Worm (Caenorhabditis elegans) whole organism, young adult: ENCODE measurements around the gene C24F3.2.

ENCODE experiments used
- B0019.2 ChIP-seq: fragments of 200-800 bp; sonication (Bioruptor generic); conservative IDR thresholded peaks from 2 replicates; pipeline ENCODE4 v1.3.6; 2022; ENCODE audit warnings: missing genetic modification reagents, missing genetic modification characterization, missing compliant biosample characterization
- B0261.1 ChIP-seq: sonication (generic microtip); optimal IDR thresholded peaks from 2 replicates; lab custom pipeline; 2016; ENCODE audit warnings: mild to moderate bottlenecking, missing genetic modification characterization, moderate library complexity, missing compliant biosample characterization
- F23B12.7 ChIP-seq: sonication (generic microtip); optimal IDR thresholded peaks from 2 replicates; lab custom pipeline; 2017; ENCODE audit warnings: missing genetic modification characterization, mild to moderate bottlenecking, missing compliant biosample characterization, antibody characterized with exemption, moderate library complexity; ENCODE audit not compliant: insufficient read depth
- F33H1.4 ChIP-seq: fragments of 200-800 bp; sonication (Bioruptor generic); IDR thresholded peaks from 2 replicates; pipeline ENCODE4 v1.3.6; 2022; ENCODE audit warnings: missing genetic modification reagents, missing genetic modification characterization, missing compliant biosample characterization
- F55B11.4 ChIP-seq: sonication (generic microtip); optimal IDR thresholded peaks from 2 replicates; lab custom pipeline; 2016; ENCODE audit warnings: missing compliant biosample characterization, missing genetic modification characterization, borderline replicate concordance; ENCODE audit not compliant: insufficient read depth
- K12H6.12 ChIP-seq: fragments of 200-800 bp; sonication (Bioruptor generic); optimal IDR thresholded peaks from 2 replicates; lab custom pipeline; 2018; ENCODE audit warnings: mild to moderate bottlenecking, missing genetic modification characterization, missing compliant biosample characterization
- T07F8.4 ChIP-seq: sonication (generic microtip); optimal IDR thresholded peaks from 2 replicates; lab custom pipeline; 2016; ENCODE audit warnings: mild to moderate bottlenecking, missing genetic modification characterization, moderate library complexity, missing compliant biosample characterization
- T26A5.8 ChIP-seq: sonication (generic microtip); optimal IDR thresholded peaks from 2 replicates; lab custom pipeline; 2016; ENCODE audit warnings: missing genetic modification characterization, missing compliant biosample characterization
- Y53F4B.3 ChIP-seq: fragments of 200-800 bp; sonication (Bioruptor generic); IDR thresholded peaks from 2 replicates; pipeline ENCODE4 v1.3.6; 2022; ENCODE audit warnings: missing genetic modification reagents, missing genetic modification characterization, missing compliant biosample characterization
- Y53G8AR.9 ChIP-seq: fragments of 200-800 bp; sonication (Bioruptor generic); conservative IDR thresholded peaks from 2 replicates; pipeline ENCODE4 v1.3.6; 2022; ENCODE audit warnings: missing genetic modification reagents, missing genetic modification characterization, missing compliant biosample characterization
- Y56A3A.18 ChIP-seq: fragments of 200-800 bp; sonication (Bioruptor generic); IDR thresholded peaks from 2 replicates; pipeline ENCODE4 v1.3.6; 2022; ENCODE audit warnings: missing genetic modification reagents, missing genetic modification characterization, missing compliant biosample characterization
- Y67H2A.10 ChIP-seq: fragments of 200-800 bp; sonication (Bioruptor generic); conservative IDR thresholded peaks from 2 replicates; pipeline ENCODE4 v1.3.6; 2022; ENCODE audit warnings: missing genetic modification reagents, missing genetic modification characterization, missing compliant biosample characterization
- athp-1 ChIP-seq: sonication (generic microtip); optimal IDR thresholded peaks from 2 replicates; lab custom pipeline; 2017; ENCODE audit warnings: mild to moderate bottlenecking, missing genetic modification characterization, missing compliant biosample characterization
- attf-5 ChIP-seq: fragments of 200-800 bp; sonication (Bioruptor generic); optimal IDR thresholded peaks from 2 replicates; lab custom pipeline; 2018; ENCODE audit warnings: mild to moderate bottlenecking, missing genetic modification characterization, missing compliant biosample characterization
- cebp-2 ChIP-seq: fragments of 200-800 bp; sonication (Bioruptor generic); IDR thresholded peaks from 2 replicates; pipeline ENCODE4 v1.3.6; 2022; ENCODE audit warnings: missing genetic modification characterization, missing compliant biosample characterization
- ceh-58 ChIP-seq: fragments of 200-800 bp; sonication (Bioruptor generic); IDR thresholded peaks from 2 replicates; pipeline ENCODE4 v1.3.6; 2022; ENCODE audit warnings: missing genetic modification characterization, missing compliant biosample characterization
- ceh-79 ChIP-seq: sonication (generic microtip); optimal IDR thresholded peaks from 2 replicates; lab custom pipeline; 2017; ENCODE audit warnings: mild to moderate bottlenecking, missing genetic modification characterization, missing compliant biosample characterization
- chd-7 ChIP-seq: sonication (generic microtip); optimal IDR thresholded peaks from 2 replicates; lab custom pipeline; 2016; ENCODE audit warnings: mild to moderate bottlenecking, missing genetic modification characterization, moderate library complexity, missing compliant biosample characterization
- die-1 ChIP-seq: sonication (generic microtip); optimal IDR thresholded peaks from 2 replicates; lab custom pipeline; 2016; ENCODE audit warnings: missing genotype, mild to moderate bottlenecking, missing genetic modification characterization, missing compliant biosample characterization
- egl-18 ChIP-seq: fragments of 200-800 bp; sonication (Bioruptor generic); IDR thresholded peaks from 2 replicates; pipeline ENCODE4 v1.3.6; 2022; ENCODE audit warnings: missing genetic modification reagents, missing genetic modification characterization, missing compliant biosample characterization
- egl-44 ChIP-seq: fragments of 200-800 bp; sonication (Bioruptor generic); IDR thresholded peaks from 2 replicates; pipeline ENCODE4 v1.3.6; 2022; ENCODE audit warnings: missing genetic modification reagents, missing genetic modification characterization, missing compliant biosample characterization
- ets-4 ChIP-seq: fragments of 200-800 bp; sonication (Bioruptor generic); optimal IDR thresholded peaks from 2 replicates; lab custom pipeline; 2018; ENCODE audit warnings: mild to moderate bottlenecking, missing genetic modification characterization, missing compliant biosample characterization
- hlh-26 ChIP-seq: fragments of 200-800 bp; sonication (Bioruptor generic); conservative IDR thresholded peaks from 2 replicates; pipeline ENCODE4 v1.3.6; 2022; ENCODE audit warnings: missing genetic modification reagents, missing genetic modification characterization, missing compliant biosample characterization
- hrde-1 ChIP-seq: sonication (generic microtip); optimal IDR thresholded peaks from 2 replicates; lab custom pipeline; 2016; ENCODE audit warnings: missing genetic modification characterization, mild to moderate bottlenecking, missing compliant biosample characterization, moderate library complexity, missing genotype, missing genetic modification reagents, borderline replicate concordance
- lin-26 ChIP-seq: fragments of 200-800 bp; sonication (Bioruptor generic); IDR thresholded peaks from 2 replicates; pipeline ENCODE4 v1.3.6; 2022; ENCODE audit warnings: missing genetic modification reagents, missing genetic modification characterization, missing compliant biosample characterization
- lin-54 ChIP-seq: fragments of 200-800 bp; sonication (Bioruptor generic); optimal IDR thresholded peaks from 2 replicates; lab custom pipeline; 2018; ENCODE audit warnings: mild to moderate bottlenecking, missing genetic modification characterization, missing compliant biosample characterization
- lir-1 ChIP-seq: fragments of 200-800 bp; sonication (Bioruptor generic); conservative IDR thresholded peaks from 2 replicates; pipeline ENCODE4 v1.3.6; 2022; ENCODE audit warnings: missing genetic modification reagents, missing genetic modification characterization, missing compliant biosample characterization
- lsy-27 ChIP-seq: sonication (generic microtip); optimal IDR thresholded peaks from 2 replicates; lab custom pipeline; 2017; ENCODE audit warnings: missing genetic modification characterization, mild to moderate bottlenecking, missing compliant biosample characterization, antibody characterized with exemption, missing genotype, borderline replicate concordance; ENCODE audit not compliant: insufficient read depth
- madf-3 ChIP-seq: fragments of 200-800 bp; sonication (Bioruptor generic); IDR thresholded peaks from 2 replicates; pipeline ENCODE4 v1.3.6; 2022; ENCODE audit warnings: missing genetic modification reagents, missing genetic modification characterization, missing compliant biosample characterization
- mxl-1 ChIP-seq: sonication (generic microtip); optimal IDR thresholded peaks from 2 replicates; lab custom pipeline; 2016; ENCODE audit warnings: missing genetic modification characterization, missing compliant biosample characterization
- nfya-2 ChIP-seq: fragments of 200-800 bp; sonication (Bioruptor generic); IDR thresholded peaks from 2 replicates; pipeline ENCODE4 v1.3.6; 2022; ENCODE audit warnings: missing genetic modification reagents, missing genetic modification characterization, missing compliant biosample characterization
- nhr-27 ChIP-seq: fragments of 200-800 bp; sonication (Bioruptor generic); optimal IDR thresholded peaks from 2 replicates; lab custom pipeline; 2018; ENCODE audit warnings: mild to moderate bottlenecking, missing genetic modification characterization, moderate library complexity, missing compliant biosample characterization
- nhr-90 ChIP-seq: sonication (generic microtip); optimal IDR thresholded peaks from 2 replicates; lab custom pipeline; 2016; ENCODE audit warnings: missing genotype, mild to moderate bottlenecking, missing genetic modification characterization, missing compliant biosample characterization
- pha-4 ChIP-seq: fragments of 150-350 bp; sonication (generic microtip); optimal IDR thresholded peaks from 2 replicates; lab custom pipeline; 2014; ENCODE audit warnings: missing biosample characterization, missing genetic modification reagents, missing genetic modification characterization
- rcor-1 ChIP-seq: fragments of 200-800 bp; sonication (Bioruptor generic); IDR thresholded peaks from 2 replicates; pipeline ENCODE4 v1.3.6; 2022; ENCODE audit warnings: missing genetic modification reagents, missing genetic modification characterization, missing compliant biosample characterization
- rec-8 ChIP-seq, 2 experiments: sonication (generic microtip); optimal IDR thresholded peaks; 2 replicates each; lab custom pipeline; 2016; ENCODE audit warnings: mild to moderate bottlenecking in 2 of 2, missing genetic modification characterization in 2 of 2, missing genetic modification reagents in 2 of 2, missing genotype in 2 of 2, missing biosample characterization in 1 of 2, missing compliant biosample characterization in 1 of 2, moderate library complexity in 1 of 2
- rpc-1 ChIP-seq, 2 experiments: fragments of 150-350 bp in 1 of 2; sonication (generic microtip) in 1 of 2; optimal IDR thresholded peaks; 2 replicates each; lab custom pipeline; 2014 to 2018; ENCODE audit warnings: missing biosample characterization in 1 of 2, missing genetic modification characterization in 1 of 2, missing genetic modification reagents in 1 of 2, missing genotype in 1 of 2
- sea-2 ChIP-seq: fragments of 200-800 bp; sonication (Bioruptor generic); IDR thresholded peaks from 2 replicates; pipeline ENCODE4 v1.3.6; 2022; ENCODE audit warnings: missing genetic modification characterization, missing compliant biosample characterization
- snpc-1.1 ChIP-seq: sonication (generic microtip); optimal IDR thresholded peaks from 2 replicates; lab custom pipeline; 2017; ENCODE audit warnings: missing genetic modification characterization, mild to moderate bottlenecking, missing compliant biosample characterization, antibody characterized with exemption, moderate library complexity, missing genotype, missing genetic modification reagents; ENCODE audit not compliant: insufficient read depth
- snpc-3.4 ChIP-seq: sonication (generic microtip); optimal IDR thresholded peaks from 2 replicates; lab custom pipeline; 2017; ENCODE audit warnings: missing genetic modification characterization, mild to moderate bottlenecking, missing compliant biosample characterization, antibody characterized with exemption, moderate library complexity, missing genotype, missing genetic modification reagents
- tbx-9 ChIP-seq: sonication (generic microtip); optimal IDR thresholded peaks from 2 replicates; lab custom pipeline; 2016; ENCODE audit warnings: borderline replicate concordance, missing genetic modification characterization, inconsistent platforms, missing compliant biosample characterization
- unc-130 ChIP-seq: sonication (generic microtip); optimal IDR thresholded peaks from 2 replicates; lab custom pipeline; 2016; ENCODE audit warnings: missing genetic modification reagents, missing genetic modification characterization, missing compliant biosample characterization
- unc-62 ChIP-seq: fragments of 150-350 bp; optimal IDR thresholded peaks from 2 replicates; lab custom pipeline; 2014; ENCODE audit warnings: missing biosample characterization, missing genetic modification reagents, missing genetic modification characterization
- zfh-2 ChIP-seq: fragments of 200-800 bp; sonication (Bioruptor generic); conservative IDR thresholded peaks from 2 replicates; pipeline ENCODE4 v1.3.6; 2022; ENCODE audit warnings: missing genetic modification reagents, missing genetic modification characterization, missing compliant biosample characterization
- ztf-18 ChIP-seq: sonication (generic microtip); optimal IDR thresholded peaks from 2 replicates; lab custom pipeline; 2016; ENCODE audit warnings: missing genotype, mild to moderate bottlenecking, missing genetic modification characterization, missing compliant biosample characterization
- ztf-22 ChIP-seq: fragments of 200-800 bp; sonication (Bioruptor generic); optimal IDR thresholded peaks from 2 replicates; lab custom pipeline; 2018; ENCODE audit warnings: mild to moderate bottlenecking, missing genetic modification characterization, moderate library complexity, missing compliant biosample characterization
- ztf-26 ChIP-seq: sonication (generic microtip); optimal IDR thresholded peaks from 2 replicates; lab custom pipeline; 2017; ENCODE audit warnings: missing genetic modification characterization, missing compliant biosample characterization

The C24F3.2 gene

DNA sequence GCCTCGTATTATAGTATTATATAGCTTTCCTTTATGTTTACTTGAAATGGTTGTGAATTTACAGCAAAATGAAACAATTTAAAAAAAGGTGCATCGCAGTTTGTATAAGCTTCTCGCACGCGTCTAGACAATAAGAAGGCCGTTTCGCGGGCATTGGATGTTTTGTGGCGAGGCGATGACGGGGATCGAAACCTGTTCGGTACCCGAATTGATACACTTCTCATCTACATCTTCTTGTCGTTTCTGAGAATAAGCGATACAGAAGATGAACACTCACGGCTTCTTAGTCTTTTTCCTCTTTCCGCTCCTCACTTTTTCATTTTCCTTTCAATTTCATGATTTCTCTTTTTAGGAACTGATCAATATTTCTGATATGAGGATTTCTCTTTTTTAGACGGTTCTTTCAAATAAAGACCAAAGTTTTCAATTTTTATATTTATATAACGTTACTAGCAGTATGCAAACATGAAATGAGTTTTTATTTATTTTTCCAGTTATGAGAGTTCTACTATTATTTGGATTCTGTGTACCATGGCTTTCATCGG, 23.4 kb downstream of the C24F3.2 start, which contains the start of gene F01G10.10:
F01G10.10 (plus strand) TSS at position 495 of the 545 bp plus-strand sequence.
- TF ChIP-seq hrde-1 (tag; lab: Kevin White, UChicago) (peak; percentile 72), T07F8.4 (no peak), ztf-22 (GFP tag; lab: Kevin White, UChicago) (peak; percentile 17), zfh-2 (no peak), die-1 (tag; lab: Kevin White, UChicago) (peak; percentile 23), K12H6.12 (tag; lab: Kevin White, UChicago) (no peak), egl-44 (GFP tag; lab: Robert Waterston, UW) (no peak), nhr-90 (peak; percentile 8), pha-4 (tag; lab: Kevin White, UChicago) (no peak), hlh-26 (no peak), Y53F4B.3 (GFP tag; lab: Robert Waterston, UW) (no peak), lir-1 (GFP tag; lab: Robert Waterston, UW) (no peak), ets-4 (GFP tag; lab: Kevin White, UChicago) (no peak), ceh-79 (no peak), lin-26 (peak; percentile 56; the same call in 1 of the 2 replicates), F55B11.4 (no peak), Y56A3A.18 (no peak), ceh-58 (GFP tag; lab: Robert Waterston, UW) (0 out of 2 replicates have a peak, but pooled peaks have one; percentile 71), nhr-27 (tag; lab: Kevin White, UChicago) (no peak), attf-5 (GFP tag; lab: Kevin White, UChicago) (peak; percentile 3), F23B12.7 (tag; lab: Kevin White, UChicago) (no peak), athp-1 (tag; lab: Kevin White, UChicago) (no peak), F33H1.4 (GFP tag; lab: Robert Waterston, UW) (peak; percentile 25; the same call in 1 of the 2 replicates), egl-18 (GFP tag; lab: Robert Waterston, UW) (no peak), rcor-1 (GFP tag; lab: Robert Waterston, UW) (peak; percentile 49), madf-3 (GFP tag; lab: Robert Waterston, UW) (peak; percentile 82; the same call in 1 of the 2 replicates), T26A5.8 (no peak), rpc-1 (optimal IDR thresholded peaks at IDR 0.05; lab: Kevin White, UChicago) (no peak), rpc-1 (tag; optimal IDR thresholded peaks at IDR 0.05; lab: Kevin White, UChicago) (no peak), unc-62 (no peak), snpc-1.1 (tag; lab: Kevin White, UChicago) (no peak), lsy-27 (tag; lab: Kevin White, UChicago) (no peak), B0261.1 (no peak), mxl-1 (tag; lab: Kevin White, UChicago) (no peak), ztf-26 (tag; lab: Kevin White, UChicago) (peak; percentile 7), snpc-3.4 (no peak), B0019.2 (no peak), unc-130 (GFP tag; lab: Kevin White, UChicago) (no peak), chd-7 (tag; lab: Kevin White, UChicago) (peak; percentile 46), tbx-9 (tag; lab: Kevin White, UChicago) (no peak), nfya-2 (GFP tag; lab: Robert Waterston, UW) (no peak), rec-8 (tag; optimal IDR thresholded peaks at IDR 0.05; lab: Kevin White, UChicago) (peak in 1 of 2 experiments; percentile 31), lin-54 (GFP tag; lab: Kevin White, UChicago) (peak; percentile 30), cebp-2 (GFP tag; lab: Robert Waterston, UW) (no peak), Y67H2A.10 (GFP tag; lab: Robert Waterston, UW) (no peak), ztf-18 (tag; lab: Kevin White, UChicago) (no peak), sea-2 (GFP tag; lab: Robert Waterston, UW) (no peak), Y53G8AR.9 (peak; percentile 54; the same call in 1 of the 2 replicates)
